Worm (Caenorhabditis elegans) whole organism, L1 larva: ENCODE results near the gene tsfm-1.

Experiments used
- C16A3.4 ChIP-seq: fragments of 150-350 bp; optimal IDR thresholded peaks from 2 replicates; lab custom pipeline; 2014; ENCODE audit warnings: missing biosample characterization, missing genetic modification characterization
- F16B12.6 ChIP-seq: fragments of 150-350 bp; optimal IDR thresholded peaks from 2 replicates; lab custom pipeline; 2014; ENCODE audit warnings: missing biosample characterization, missing genetic modification characterization
- Y116A8C.19 ChIP-seq: sonication (generic microtip); optimal IDR thresholded peaks from 2 replicates; lab custom pipeline; 2016; ENCODE audit warnings: missing compliant biosample characterization, missing genetic modification characterization, borderline replicate concordance
- aha-1 ChIP-seq: fragments of 150-350 bp; optimal IDR thresholded peaks from 2 replicates; lab custom pipeline; 2014; ENCODE audit warnings: missing biosample characterization, missing genetic modification characterization
- alr-1 ChIP-seq: fragments of 200-800 bp; sonication (Bioruptor generic); optimal IDR thresholded peaks from 2 replicates; lab custom pipeline; 2018; ENCODE audit warnings: borderline replicate concordance, mild to moderate bottlenecking, missing genetic modification characterization, missing compliant biosample characterization
- ceh-63 ChIP-seq: fragments of 200-800 bp; sonication (Bioruptor generic); optimal IDR thresholded peaks from 2 replicates; lab custom pipeline; 2018; ENCODE audit warnings: mild to moderate bottlenecking, missing genetic modification characterization, missing compliant biosample characterization
- ceh-90 ChIP-seq: sonication (generic microtip); optimal IDR thresholded peaks from 2 replicates; lab custom pipeline; 2016; ENCODE audit warnings: missing genetic modification characterization, missing compliant biosample characterization
- dpl-1 ChIP-seq, 3 experiments: fragments of 150-350 bp in 2 of 3; sonication (generic microtip) in 1 of 3; optimal IDR thresholded peaks; 2 replicates each; lab custom pipeline; 2014 to 2017; ENCODE audit warnings: missing biosample characterization in 3 of 3, missing genetic modification characterization in 3 of 3, missing genetic modification reagents in 3 of 3
- dsc-1 ChIP-seq: sonication (generic microtip); optimal IDR thresholded peaks from 2 replicates; lab custom pipeline; 2016; ENCODE audit warnings: mild to moderate bottlenecking, missing genetic modification characterization, missing compliant biosample characterization
- efl-3 ChIP-seq: fragments of 200-800 bp; sonication (Bioruptor generic); optimal IDR thresholded peaks from 2 replicates; lab custom pipeline; 2018; ENCODE audit warnings: mild to moderate bottlenecking, missing genetic modification characterization, missing compliant biosample characterization
- elt-2 ChIP-seq: sonication (generic microtip); optimal IDR thresholded peaks from 2 replicates; lab custom pipeline; 2016; ENCODE audit warnings: missing genetic modification characterization, mild to moderate bottlenecking, inconsistent platforms, missing compliant biosample characterization, missing genetic modification reagents
- elt-3 ChIP-seq, 6 experiments: fragments of 150-350 bp in 1 of 6; sonication (generic microtip); optimal IDR thresholded peaks; 2 replicates each; lab custom pipeline; 2017 to 2018; ENCODE audit warnings: missing biosample characterization in 6 of 6, missing genetic modification characterization in 6 of 6, inconsistent platforms in 1 of 6
- fkh-10 ChIP-seq: sonication (generic microtip); optimal IDR thresholded peaks from 2 replicates; lab custom pipeline; 2017; ENCODE audit warnings: missing biosample characterization, missing genetic modification reagents, missing genetic modification characterization
- fos-1 ChIP-seq: fragments of 150-350 bp; optimal IDR thresholded peaks from 2 replicates; lab custom pipeline; 2014; ENCODE audit warnings: missing biosample characterization, missing genetic modification characterization
- hlh-4 ChIP-seq: sonication (generic microtip); optimal IDR thresholded peaks from 2 replicates; lab custom pipeline; 2016; ENCODE audit warnings: mild to moderate bottlenecking, missing genetic modification characterization, missing compliant biosample characterization
- irx-1 ChIP-seq: sonication (generic microtip); optimal IDR thresholded peaks from 2 replicates; lab custom pipeline; 2016; ENCODE audit warnings: missing genetic modification characterization, missing compliant biosample characterization
- isw-1 ChIP-seq: fragments of 200-800 bp; sonication (Bioruptor generic); IDR thresholded peaks from 2 replicates; pipeline ENCODE4 v1.3.6; 2022; ENCODE audit warnings: missing genetic modification characterization, missing compliant biosample characterization
- jun-1 ChIP-seq: fragments of 150-350 bp; optimal IDR thresholded peaks from 2 replicates; lab custom pipeline; 2014; ENCODE audit warnings: missing biosample characterization, missing genetic modification reagents, missing genetic modification characterization
- lin-13 ChIP-seq: fragments of 150-350 bp; optimal IDR thresholded peaks from 2 replicates; lab custom pipeline; 2014; ENCODE audit warnings: missing biosample characterization, missing genetic modification reagents, missing genetic modification characterization
- lin-14 ChIP-seq: fragments of 200-800 bp; sonication (Bioruptor generic); optimal IDR thresholded peaks from 2 replicates; lab custom pipeline; 2018; ENCODE audit warnings: mild to moderate bottlenecking, missing genetic modification characterization, moderate library complexity, missing compliant biosample characterization
- lin-39 ChIP-seq: fragments of 150-350 bp; optimal IDR thresholded peaks from 2 replicates; lab custom pipeline; 2014; ENCODE audit warnings: missing biosample characterization, missing genetic modification reagents, missing genetic modification characterization
- lsy-2 ChIP-seq, 2 experiments: fragments of 150-350 bp; optimal IDR thresholded peaks; 2 replicates each; lab custom pipeline; 2014; ENCODE audit warnings: missing biosample characterization in 2 of 2, missing genetic modification characterization in 2 of 2
- mdl-1 ChIP-seq, 2 experiments: fragments of 150-350 bp; optimal IDR thresholded peaks; 2 replicates each; lab custom pipeline; 2014 to 2017; ENCODE audit warnings: missing biosample characterization in 2 of 2, missing genetic modification characterization in 2 of 2, inconsistent platforms in 1 of 2
- mep-1 ChIP-seq: fragments of 150-350 bp; optimal IDR thresholded peaks from 2 replicates; lab custom pipeline; 2014; ENCODE audit warnings: missing biosample characterization, missing genetic modification characterization
- nhr-11 ChIP-seq: fragments of 150-350 bp; optimal IDR thresholded peaks from 2 replicates; lab custom pipeline; 2014; ENCODE audit warnings: missing biosample characterization, missing genetic modification characterization
- nhr-237 ChIP-seq: fragments of 150-350 bp; optimal IDR thresholded peaks from 2 replicates; lab custom pipeline; 2014; ENCODE audit warnings: missing biosample characterization, missing genetic modification characterization
- nhr-28 ChIP-seq: fragments of 150-350 bp; optimal IDR thresholded peaks from 2 replicates; lab custom pipeline; 2014; ENCODE audit warnings: missing biosample characterization, missing genetic modification characterization
- nhr-47 ChIP-seq: sonication (generic microtip); optimal IDR thresholded peaks from 2 replicates; lab custom pipeline; 2016; ENCODE audit warnings: mild to moderate bottlenecking, missing genetic modification characterization, moderate library complexity, missing compliant biosample characterization
- nhr-71 ChIP-seq: sonication (generic microtip); optimal IDR thresholded peaks from 2 replicates; lab custom pipeline; 2016; ENCODE audit warnings: mild to moderate bottlenecking, missing genetic modification characterization, moderate library complexity, missing compliant biosample characterization
- nhr-77 ChIP-seq: fragments of 150-350 bp; optimal IDR thresholded peaks from 2 replicates; lab custom pipeline; 2014; ENCODE audit warnings: missing biosample characterization, missing genetic modification characterization
- nhr-85 ChIP-seq: sonication (generic microtip); peaks from one replicate; lab custom pipeline; 2016; ENCODE audit warnings: missing genetic modification characterization, inconsistent platforms, missing compliant biosample characterization
- nhr-90 ChIP-seq: sonication (generic microtip); optimal IDR thresholded peaks from 2 replicates; lab custom pipeline; 2016; ENCODE audit warnings: mild to moderate bottlenecking, missing genetic modification characterization, missing compliant biosample characterization; ENCODE audit not compliant: poor library complexity
- pag-3 ChIP-seq: sonication (generic microtip); optimal IDR thresholded peaks from 2 replicates; lab custom pipeline; 2017; ENCODE audit warnings: missing genetic modification characterization, mild to moderate bottlenecking, missing compliant biosample characterization, antibody characterized with exemption, borderline replicate concordance; ENCODE audit not compliant: insufficient read depth
- pax-3 ChIP-seq: fragments of 200-800 bp; sonication (Bioruptor generic); optimal IDR thresholded peaks from 2 replicates; lab custom pipeline; 2018; ENCODE audit warnings: mild to moderate bottlenecking, missing genetic modification characterization, moderate library complexity, missing compliant biosample characterization
- skn-1 ChIP-seq: fragments of 150-350 bp; optimal IDR thresholded peaks from 2 replicates; lab custom pipeline; 2014; ENCODE audit warnings: missing biosample characterization, missing genetic modification characterization
- snpc-4 ChIP-seq: fragments of 150-350 bp; optimal IDR thresholded peaks from 2 replicates; lab custom pipeline; 2014; ENCODE audit warnings: missing biosample characterization, missing genetic modification characterization
- sup-37 ChIP-seq: fragments of 200-800 bp; sonication (Bioruptor generic); optimal IDR thresholded peaks from 2 replicates; lab custom pipeline; 2018; ENCODE audit warnings: mild to moderate bottlenecking, missing genetic modification characterization, missing compliant biosample characterization
- unc-130 ChIP-seq: fragments of 150-350 bp; optimal IDR thresholded peaks from 2 replicates; lab custom pipeline; 2017; ENCODE audit warnings: missing biosample characterization, missing genetic modification characterization, inconsistent platforms
- unc-30 ChIP-seq: sonication (generic microtip); optimal IDR thresholded peaks from 2 replicates; lab custom pipeline; 2017; ENCODE audit warnings: missing biosample characterization, missing genetic modification characterization
- unc-62 ChIP-seq: fragments of 150-350 bp; optimal IDR thresholded peaks from 2 replicates; lab custom pipeline; 2014; ENCODE audit warnings: missing biosample characterization, missing genetic modification reagents, missing genetic modification characterization
- unc-86 ChIP-seq: sonication (generic microtip); optimal IDR thresholded peaks from 2 replicates; lab custom pipeline; 2016; ENCODE audit warnings: missing genetic modification characterization, missing compliant biosample characterization
- unc-98 ChIP-seq: fragments of 200-800 bp; sonication (Bioruptor generic); IDR thresholded peaks from 2 replicates; pipeline ENCODE4 v1.3.6; 2022; ENCODE audit warnings: missing genetic modification characterization, missing compliant biosample characterization
- xbp-1 ChIP-seq: sonication (generic microtip); optimal IDR thresholded peaks from 2 replicates; lab custom pipeline; 2016; ENCODE audit warnings: missing genetic modification characterization, missing compliant biosample characterization
- zag-1 ChIP-seq: fragments of 150-350 bp; optimal IDR thresholded peaks from 2 replicates; lab custom pipeline; 2014; ENCODE audit warnings: missing biosample characterization, missing genetic modification characterization
- zip-4 ChIP-seq: fragments of 200-800 bp; sonication (Bioruptor generic); optimal IDR thresholded peaks from 2 replicates; lab custom pipeline; 2018; ENCODE audit warnings: mild to moderate bottlenecking, missing genetic modification characterization, moderate library complexity, missing compliant biosample characterization
- ztf-11 ChIP-seq, 2 experiments: sonication (generic microtip); optimal IDR thresholded peaks; 2 replicates each; lab custom pipeline; 2016 to 2017; ENCODE audit warnings: missing genetic modification characterization in 2 of 2, missing biosample characterization in 1 of 2, missing compliant biosample characterization in 1 of 2

The tsfm-1 gene

ce11 chrV:12317894-12318553, 46.7 kb upstream of the tsfm-1 start, which contains the start of the genes R04F11.5 and R04F11.2 (continued):
- no peak for TF ChIP-seq sup-37 (GFP tag; lab: Kevin White, UChicago)
- no peak for TF ChIP-seq zag-1
- TF ChIP-seq F16B12.6 (tag; lab: Kevin White, UChicago): peak; percentile 49
- TF ChIP-seq lin-14: peak; percentile 77
- peak; percentile 67 for TF ChIP-seq isw-1 (GFP tag; lab: Robert Waterston, UW)
- TF ChIP-seq mep-1 (tag; lab: Kevin White, UChicago): peak; percentile 92
- no peak for TF ChIP-seq hlh-4 (tag; lab: Kevin White, UChicago)
- no peak for TF ChIP-seq ceh-63 (GFP tag; lab: Kevin White, UChicago)
- TF ChIP-seq efl-3 (GFP tag; lab: Kevin White, UChicago): no peak
- TF ChIP-seq Y116A8C.19: no peak
- TF ChIP-seq fos-1 (tag; lab: Kevin White, UChicago): peak; percentile 71
- peak; percentile 57 for TF ChIP-seq nhr-77 (tag; lab: Kevin White, UChicago)
- TF ChIP-seq elt-3 (tag; optimal IDR thresholded peaks at IDR 0.05; lab: Kevin White, UChicago): peak in 3 of 6 experiments; percentile 45 to 91 (median 65)
- peak; percentile 49 for TF ChIP-seq dsc-1 (tag; lab: Kevin White, UChicago)
- peak; percentile 49 for TF ChIP-seq irx-1 (tag; lab: Kevin White, UChicago)
- TF ChIP-seq unc-86 (tag; lab: Kevin White, UChicago): peak; percentile 50
- peak; percentile 59 for TF ChIP-seq lin-39 (tag; lab: Kevin White, UChicago)
- peak in 1 of 2 experiments; percentile 25 for TF ChIP-seq mdl-1 (tag; optimal IDR thresholded peaks at IDR 0.05; lab: Kevin White, UChicago)
- TF ChIP-seq snpc-4 (tag; lab: Kevin White, UChicago): peak; percentile 74
- TF ChIP-seq unc-98: no peak
- peak; percentile 71 for TF ChIP-seq nhr-90
- TF ChIP-seq ztf-11 (tag; optimal IDR thresholded peaks at IDR 0.05; lab: Kevin White, UChicago): no peak
- TF ChIP-seq nhr-11: peak; percentile 34
- TF ChIP-seq lsy-2 (tag; optimal IDR thresholded peaks at IDR 0.05; lab: Kevin White, UChicago): peak; percentile 99
- TF ChIP-seq nhr-85 (tag; lab: Kevin White, UChicago): peak; percentile 85
- TF ChIP-seq C16A3.4 (tag; lab: Kevin White, UChicago): peak; percentile 94
- peak; percentile 66 for TF ChIP-seq jun-1 (tag; lab: Kevin White, UChicago)
- peak; percentile 80 to 88 (median 82) for TF ChIP-seq dpl-1 (GFP tag; optimal IDR thresholded peaks at IDR 0.05; lab: Kevin White, UChicago)
- TF ChIP-seq ceh-90: no peak
- TF ChIP-seq xbp-1 (tag; lab: Kevin White, UChicago): peak; percentile 73
- peak; percentile 34 for TF ChIP-seq pax-3 (tag; lab: Kevin White, UChicago)
- peak; percentile 89 for TF ChIP-seq skn-1
- peak; percentile 18 for TF ChIP-seq zip-4
- TF ChIP-seq, all 84 proteins: peak for 46

DNA sequence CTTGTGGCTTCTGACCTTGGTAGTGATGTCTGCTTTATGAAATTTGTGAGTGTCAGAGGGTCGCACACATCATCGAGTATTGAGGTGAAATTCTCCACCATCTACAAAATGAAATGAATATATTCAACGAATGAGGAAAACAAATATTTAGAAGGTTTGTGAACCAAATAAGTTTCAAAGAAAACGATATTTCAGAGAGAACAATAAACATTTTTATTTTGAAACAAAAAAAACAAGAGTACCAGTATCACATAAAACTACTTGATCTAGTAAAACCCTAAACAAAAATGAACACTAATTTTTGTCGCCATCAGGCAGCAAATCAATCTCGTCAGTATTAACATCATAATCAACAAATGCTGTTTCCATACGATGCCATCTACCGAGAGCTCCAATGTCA, 45.7 kb upstream of the tsfm-1 start, which contains the start of gene R04F11.3:
R04F11.3 (minus strand) TSS at position 101 of the 400 bp plus-strand sequence.
- TF ChIP-seq nhr-71 (tag; lab: Kevin White, UChicago) (no peak), alr-1 (tag; lab: Kevin White, UChicago) (no peak), isw-1 (GFP tag; lab: Robert Waterston, UW) (no peak), elt-2 (tag; lab: Kevin White, UChicago) (no peak), skn-1 (no peak), ceh-90 (no peak), nhr-237 (tag; lab: Kevin White, UChicago) (no peak), nhr-85 (tag; lab: Kevin White, UChicago) (no peak), fkh-10 (GFP tag; lab: Kevin White, UChicago) (no peak), nhr-28 (tag; lab: Kevin White, UChicago) (no peak), xbp-1 (tag; lab: Kevin White, UChicago) (no peak), ceh-63 (GFP tag; lab: Kevin White, UChicago) (no peak), nhr-47 (no peak), lin-13 (GFP tag; lab: Kevin White, UChicago) (no peak), jun-1 (tag; lab: Kevin White, UChicago) (no peak), unc-62 (GFP tag; lab: Kevin White, UChicago) (no peak), aha-1 (tag; lab: Kevin White, UChicago) (no peak), unc-30 (no peak), unc-130 (tag; lab: Kevin White, UChicago) (no peak), pag-3 (no peak)
